Fruit fly (Drosophila melanogaster) whole organism, embryonic: ENCODE data around the gene CG14569.
A peak's percentile ranks its signal among the peaks of the same experiment; 100 is the strongest.

Source experiments
- ATbp ChIP-seq: fragments of 200-800 bp; sonication (Bioruptor generic); optimal IDR thresholded peaks from 2 replicates; lab custom pipeline; 2017; ENCODE audit warnings: missing biosample characterization, mild to moderate bottlenecking, missing genetic modification characterization, missing genetic modification reagents
- Bteb2 ChIP-seq: fragments of 200-800 bp; sonication (Bioruptor generic); optimal IDR thresholded peaks from 2 replicates; lab custom pipeline; 2016; ENCODE audit warnings: missing biosample characterization, missing genetic modification characterization
- CG12769 ChIP-seq: fragments of 200-800 bp; sonication (Bioruptor generic); optimal IDR thresholded peaks from 2 replicates; lab custom pipeline; 2019; ENCODE audit warnings: missing biosample characterization, mild to moderate bottlenecking, missing genetic modification characterization, moderate library complexity
- CG13775 ChIP-seq: fragments of 200-800 bp; sonication (Bioruptor generic); optimal IDR thresholded peaks from 3 replicates; lab custom pipeline; 2017; ENCODE audit warnings: missing biosample characterization, mild to moderate bottlenecking, missing genetic modification characterization
- CG13894 ChIP-seq: fragments of 200-800 bp; sonication (Bioruptor generic); optimal IDR thresholded peaks from 3 replicates; lab custom pipeline; 2018; ENCODE audit warnings: missing biosample characterization, mild to moderate bottlenecking, missing genetic modification characterization, moderate library complexity
- CG14050 ChIP-seq: fragments of 200-800 bp; sonication (Bioruptor generic); IDR thresholded peaks from 3 replicates; pipeline ENCODE4 v1.3.6; 2022; ENCODE audit warnings: missing biosample characterization, missing genetic modification characterization
- CG14860 ChIP-seq: fragments of 200-800 bp; sonication (Bioruptor generic); IDR thresholded peaks from 3 replicates; pipeline ENCODE4 v1.3.6; 2022; ENCODE audit warnings: missing biosample characterization, missing genetic modification characterization; ENCODE audit not compliant: partially characterized antibody
- CG18476 ChIP-seq: fragments of 200-800 bp; sonication (Bioruptor generic); optimal IDR thresholded peaks from 2 replicates; lab custom pipeline; 2016; ENCODE audit warnings: missing biosample characterization, mild to moderate bottlenecking, missing genetic modification characterization
- CG31365 ChIP-seq: fragments of 200-800 bp; sonication (Bioruptor generic); optimal IDR thresholded peaks from 2 replicates; lab custom pipeline; 2018; ENCODE audit warnings: missing biosample characterization, mild to moderate bottlenecking, missing genetic modification characterization
- CG33213 ChIP-seq: fragments of 200-800 bp; sonication (Bioruptor generic); optimal IDR thresholded peaks from 3 replicates; lab custom pipeline; 2016; ENCODE audit warnings: missing biosample characterization, missing genetic modification characterization
- CG33557 ChIP-seq: fragments of 200-800 bp; sonication (Bioruptor generic); optimal IDR thresholded peaks from 2 replicates; lab custom pipeline; 2019; ENCODE audit warnings: missing biosample characterization, mild to moderate bottlenecking, missing genetic modification characterization, moderate library complexity
- CG7556 ChIP-seq: fragments of 200-800 bp; sonication (Bioruptor generic); optimal IDR thresholded peaks from 2 replicates; lab custom pipeline; 2017; ENCODE audit warnings: missing biosample characterization, mild to moderate bottlenecking, missing genetic modification characterization
- CG7987 ChIP-seq: fragments of 200-800 bp; sonication (Bioruptor generic); optimal IDR thresholded peaks from 2 replicates; lab custom pipeline; 2018; ENCODE audit warnings: missing biosample characterization, mild to moderate bottlenecking, missing genetic modification characterization, moderate library complexity
- CoRest ChIP-seq: fragments of 200-800 bp; sonication (Bioruptor generic); optimal IDR thresholded peaks from 3 replicates; lab custom pipeline; 2018; ENCODE audit warnings: missing biosample characterization, mild to moderate bottlenecking, missing genetic modification characterization, moderate library complexity
- Dip2 ChIP-seq: fragments of 200-800 bp; sonication (Bioruptor generic); IDR thresholded peaks from 2 replicates; pipeline ENCODE4 v1.3.6; 2022; ENCODE audit warnings: missing biosample characterization, missing genetic modification characterization
- ERR ChIP-seq: fragments of 200-800 bp; sonication (Bioruptor generic); optimal IDR thresholded peaks from 2 replicates; lab custom pipeline; 2016; ENCODE audit warnings: missing biosample characterization, missing genetic modification characterization
- GATAe ChIP-seq: fragments of 200-800 bp; sonication (Bioruptor generic); conservative IDR thresholded peaks from 2 replicates; pipeline ENCODE4 v1.3.6; 2022; ENCODE audit warnings: missing biosample characterization, missing genetic modification characterization
- Hey ChIP-seq: fragments of 200-800 bp; sonication (Bioruptor generic); optimal IDR thresholded peaks from 3 replicates; lab custom pipeline; 2018; ENCODE audit warnings: missing biosample characterization, mild to moderate bottlenecking, missing genetic modification characterization
- HmgZ ChIP-seq: fragments of 200-800 bp; sonication (Bioruptor generic); optimal IDR thresholded peaks from 2 replicates; lab custom pipeline; 2018; ENCODE audit warnings: missing biosample characterization, mild to moderate bottlenecking, missing genetic modification characterization
- Hmr ChIP-seq: fragments of 200-800 bp; sonication (Bioruptor generic); optimal IDR thresholded peaks from 3 replicates; lab custom pipeline; 2017; ENCODE audit warnings: mild to moderate bottlenecking, missing biosample characterization, missing genetic modification reagents, missing genetic modification characterization
- Hsf ChIP-seq: fragments of 200-800 bp; sonication (Bioruptor generic); optimal IDR thresholded peaks from 3 replicates; lab custom pipeline; 2016; ENCODE audit warnings: missing biosample characterization, missing genetic modification characterization
- Med ChIP-seq: fragments of 200-800 bp; sonication (Bioruptor generic); peaks from one replicate; lab custom pipeline; 2016; ENCODE audit warnings: missing biosample characterization, missing genetic modification characterization, mild to moderate bottlenecking, inconsistent platforms, moderate library complexity
- Mrtf ChIP-seq: fragments of 200-800 bp; sonication (Bioruptor generic); IDR thresholded peaks from 3 replicates; pipeline ENCODE4 v1.3.6; 2022; ENCODE audit warnings: missing biosample characterization, missing genetic modification characterization
- NC2α ChIP-seq: fragments of 200-800 bp; sonication (Bioruptor generic); optimal IDR thresholded peaks from 2 replicates; lab custom pipeline; 2016; ENCODE audit warnings: missing biosample characterization, missing genetic modification characterization
- NK7.1 ChIP-seq: fragments of 200-800 bp; sonication (Bioruptor generic); optimal IDR thresholded peaks from 3 replicates; lab custom pipeline; 2016; ENCODE audit warnings: missing biosample characterization, missing genetic modification characterization
- NfI ChIP-seq: fragments of 200-800 bp; sonication (Bioruptor generic); optimal IDR thresholded peaks from 3 replicates; lab custom pipeline; 2018; ENCODE audit warnings: missing biosample characterization, mild to moderate bottlenecking, missing genetic modification characterization, moderate library complexity
- Optix ChIP-seq: fragments of 200-800 bp; sonication (Bioruptor generic); IDR thresholded peaks from 3 replicates; pipeline ENCODE4 v1.3.6; 2022; ENCODE audit warnings: missing biosample characterization, missing genetic modification characterization
- Sox100B ChIP-seq: fragments of 200-800 bp; sonication (Bioruptor generic); optimal IDR thresholded peaks from 3 replicates; lab custom pipeline; 2018; ENCODE audit warnings: missing biosample characterization, mild to moderate bottlenecking, missing genetic modification characterization
- Vsx1 ChIP-seq: fragments of 200-800 bp; sonication (Bioruptor generic); optimal IDR thresholded peaks from 2 replicates; lab custom pipeline; 2017; ENCODE audit warnings: missing biosample characterization, mild to moderate bottlenecking, missing genetic modification characterization, missing genetic modification reagents
- Xbp1 ChIP-seq: fragments of 200-800 bp; sonication (Bioruptor generic); optimal IDR thresholded peaks from 3 replicates; lab custom pipeline; 2016; ENCODE audit warnings: missing biosample characterization, mild to moderate bottlenecking, missing genetic modification characterization
- ase ChIP-seq: fragments of 200-800 bp; sonication (Bioruptor generic); IDR thresholded peaks from 3 replicates; pipeline ENCODE4 v1.3.6; 2022; ENCODE audit warnings: missing biosample characterization, missing genetic modification characterization
- bigmax ChIP-seq: fragments of 200-800 bp; sonication (Bioruptor generic); optimal IDR thresholded peaks from 2 replicates; lab custom pipeline; 2018; ENCODE audit warnings: missing biosample characterization, mild to moderate bottlenecking, missing genetic modification characterization
- chm ChIP-seq: fragments of 200-800 bp; sonication (Bioruptor generic); IDR thresholded peaks from 2 replicates; pipeline ENCODE4 v1.3.6; 2022; ENCODE audit warnings: missing biosample characterization, missing genetic modification characterization
- corto ChIP-seq: fragments of 200-800 bp; sonication (Bioruptor generic); optimal IDR thresholded peaks from 2 replicates; lab custom pipeline; 2016; ENCODE audit warnings: missing biosample characterization, mild to moderate bottlenecking, missing genetic modification characterization, moderate library complexity
- crp ChIP-seq, 2 experiments: fragments of 200-800 bp; sonication (Bioruptor generic); optimal IDR thresholded peaks; 2 replicates in 1 of 2; 3 replicates in 1 of 2; lab custom pipeline; 2017; ENCODE audit warnings: missing biosample characterization in 2 of 2, missing genetic modification characterization in 2 of 2, mild to moderate bottlenecking in 1 of 2, moderate library complexity in 1 of 2
- da ChIP-seq: fragments of 200-800 bp; sonication (Bioruptor generic); optimal IDR thresholded peaks from 2 replicates; lab custom pipeline; 2016; ENCODE audit warnings: missing biosample characterization, missing genetic modification characterization
- en ChIP-seq: fragments of 200-800 bp; sonication (Bioruptor generic); optimal IDR thresholded peaks from 2 replicates; lab custom pipeline; 2016; ENCODE audit warnings: missing biosample characterization, missing genetic modification characterization
- esg ChIP-seq: fragments of 200-800 bp; sonication (Bioruptor generic); conservative IDR thresholded peaks from 2 replicates; pipeline ENCODE4 v1.3.6; 2022; ENCODE audit warnings: missing biosample characterization, missing genetic modification characterization
- eyg ChIP-seq: fragments of 200-800 bp; sonication (Bioruptor generic); optimal IDR thresholded peaks from 3 replicates; lab custom pipeline; 2016; ENCODE audit warnings: missing biosample characterization, missing genetic modification characterization
- gcm ChIP-seq: fragments of 200-800 bp; sonication (Bioruptor generic); optimal IDR thresholded peaks from 2 replicates; lab custom pipeline; 2019; ENCODE audit warnings: missing biosample characterization, mild to moderate bottlenecking, missing genetic modification characterization, moderate library complexity
- grn ChIP-seq: fragments of 200-800 bp; sonication (Bioruptor generic); optimal IDR thresholded peaks from 3 replicates; lab custom pipeline; 2017; ENCODE audit warnings: missing biosample characterization, missing genetic modification characterization
- hbn ChIP-seq: fragments of 200-800 bp; sonication (Bioruptor generic); IDR thresholded peaks from 2 replicates; pipeline ENCODE4 v1.3.6; 2022; ENCODE audit warnings: missing biosample characterization, missing genetic modification characterization; ENCODE audit not compliant: partially characterized antibody
- kah ChIP-seq: fragments of 200-800 bp; sonication (Bioruptor generic); optimal IDR thresholded peaks from 2 replicates; lab custom pipeline; 2018; ENCODE audit warnings: missing biosample characterization, mild to moderate bottlenecking, missing genetic modification characterization
- lov ChIP-seq, 2 experiments: fragments of 200-800 bp in 1 of 2; fragments of >200 bp in 1 of 2; sonication (Bioruptor generic) in 1 of 2; IDR thresholded peaks in 1 of 2; optimal IDR thresholded peaks in 1 of 2; 2 replicates in 1 of 2; 3 replicates in 1 of 2; pipeline versions ENCODE4 v1.3.6 to Lab custom; 2017 to 2022; ENCODE audit warnings: missing biosample characterization in 1 of 2, missing genetic modification characterization in 1 of 2
- nom ChIP-seq: fragments of 200-800 bp; sonication (Bioruptor generic); optimal IDR thresholded peaks from 2 replicates; lab custom pipeline; 2017; ENCODE audit warnings: missing biosample characterization, missing genetic modification characterization, mild to moderate bottlenecking, moderate library complexity, missing genetic modification reagents
- pho ChIP-seq: fragments of 200-800 bp; sonication (Bioruptor generic); optimal IDR thresholded peaks from 2 replicates; lab custom pipeline; 2016; ENCODE audit warnings: missing biosample characterization, missing genetic modification characterization
- pum ChIP-seq: fragments of 200-800 bp; sonication (Bioruptor generic); optimal IDR thresholded peaks from 2 replicates; lab custom pipeline; 2016; ENCODE audit warnings: missing biosample characterization, missing genetic modification characterization
- repo ChIP-seq: fragments of 200-800 bp; sonication (Bioruptor generic); optimal IDR thresholded peaks from 2 replicates; lab custom pipeline; 2016; ENCODE audit warnings: missing biosample characterization, missing genetic modification characterization
- tap ChIP-seq: fragments of 200-800 bp; optimal IDR thresholded peaks from 3 replicates; lab custom pipeline; 2019; ENCODE audit warnings: missing biosample characterization, mild to moderate bottlenecking, missing genetic modification characterization, moderate library complexity

CG14569 gene

DNA sequence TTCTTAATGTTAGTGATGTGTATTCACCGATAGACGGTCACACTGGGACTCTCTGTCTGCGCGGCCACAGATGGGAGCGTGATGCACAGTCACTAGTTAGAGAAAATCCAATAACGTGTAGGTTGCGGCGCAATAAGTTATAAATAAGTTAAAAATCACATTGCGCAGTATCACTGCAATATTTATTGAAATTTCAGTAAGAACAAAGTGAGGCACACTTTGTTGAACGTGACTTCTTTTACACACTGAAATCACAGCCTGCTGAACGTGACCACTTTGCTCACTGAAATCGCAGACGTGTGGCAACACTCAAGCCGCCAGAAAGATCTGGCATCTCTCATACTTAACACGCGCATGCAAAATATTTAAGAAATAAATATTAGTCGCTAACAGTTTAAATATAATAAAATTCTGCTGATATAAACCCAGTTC, 2.7 kb downstream of the CG14569 start, which contains the start of the genes CG11247 and Polr2H (continued):
- TF ChIP-seq chm (GFP tag; lab: Robert Waterston, UW): peak; percentile 82
- peak; percentile 96 for TF ChIP-seq pho
- TF ChIP-seq eyg (GFP tag; lab: Kevin White, UChicago): peak; percentile 89
- TF ChIP-seq esg (GFP tag; lab: Robert Waterston, UW): peak; percentile 93
- peak; percentile 90 for TF ChIP-seq da (GFP tag; lab: Kevin White, UChicago)
- peak; percentile 55 for TF ChIP-seq Sox100B (GFP tag; lab: Kevin White, UChicago)
- peak in 1 of 2 experiments; percentile 66 for TF ChIP-seq crp (GFP tag; optimal IDR thresholded peaks at IDR 0.05; lab: Kevin White, UChicago)
- peak; percentile 85 for TF ChIP-seq CG18476 (GFP tag; lab: Kevin White, UChicago)
- TF ChIP-seq Bteb2 (GFP tag; lab: Kevin White, UChicago): peak; percentile 80
- no peak for TF ChIP-seq bigmax (GFP tag; lab: Kevin White, UChicago)
- TF ChIP-seq Vsx1: peak; percentile 31
- TF ChIP-seq CG7987 (GFP tag; lab: Kevin White, UChicago): peak; percentile 55
- peak; percentile 66 for TF ChIP-seq CG7556 (GFP tag; lab: Kevin White, UChicago)
- TF ChIP-seq CG31365 (tag; lab: Kevin White, UChicago): no peak
- peak; percentile 97 for TF ChIP-seq Hsf
- TF ChIP-seq kah (GFP tag; lab: Kevin White, UChicago): peak; percentile 6
- no peak for TF ChIP-seq tap
- peak; percentile 41 for TF ChIP-seq gcm (GFP tag; lab: Kevin White, UChicago)
- no peak for TF ChIP-seq corto (GFP tag; lab: Kevin White, UChicago)
- peak; percentile 77 for TF ChIP-seq NC2α (GFP tag; lab: Kevin White, UChicago)
- TF ChIP-seq CoRest: peak; percentile 93
- peak; percentile 93 for TF ChIP-seq CG13775 (GFP tag; lab: Kevin White, UChicago)
- TF ChIP-seq NK7.1: peak; percentile 72
- peak; percentile 62 for TF ChIP-seq ATbp
- TF ChIP-seq ase (GFP tag; lab: Robert Waterston, UW): peak; percentile 92
- TF ChIP-seq lov (optimal IDR thresholded peaks at IDR 0.05; lab: Kevin White, UChicago): no peak
- peak; percentile 81; the same call in 2 of the 3 replicates for TF ChIP-seq lov (GFP tag; IDR thresholded peaks at IDR 0.05; lab: Robert Waterston, UW)
- peak; percentile 90 for TF ChIP-seq Mrtf (GFP tag; lab: Robert Waterston, UW)
- TF ChIP-seq Optix (GFP tag; lab: Robert Waterston, UW): peak; percentile 94
- TF ChIP-seq Med (GFP tag; lab: Kevin White, UChicago): peak; percentile 99
- TF ChIP-seq Hey (tag; lab: Kevin White, UChicago): peak; percentile 34
- peak; percentile 90 for TF ChIP-seq CG33213 (GFP tag; lab: Kevin White, UChicago)
- peak; percentile 97 for TF ChIP-seq Xbp1
- TF ChIP-seq nom: no peak
- TF ChIP-seq en (GFP tag; lab: Kevin White, UChicago): peak; percentile 80
- peak; percentile 82 for TF ChIP-seq CG14050 (GFP tag; lab: Robert Waterston, UW)
- peak; percentile 79 for TF ChIP-seq ERR (GFP tag; lab: Kevin White, UChicago)
- peak; percentile 94 for TF ChIP-seq HmgZ
- TF ChIP-seq Dip2 (GFP tag; lab: Robert Waterston, UW): peak; percentile 41; the same call in 1 of the 2 replicates
- TF ChIP-seq CG33557: peak; percentile 72
- peak; percentile 81 for TF ChIP-seq GATAe (GFP tag; lab: Robert Waterston, UW)
- TF ChIP-seq CG12769 (tag; lab: Kevin White, UChicago): peak; percentile 94
- TF ChIP-seq repo (GFP tag; lab: Kevin White, UChicago): peak; percentile 89
- TF ChIP-seq CG13894: no peak
- TF ChIP-seq NfI (GFP tag; lab: Kevin White, UChicago): peak; percentile 87
- peak; percentile 73 for TF ChIP-seq CG14860 (GFP tag; lab: Robert Waterston, UW)
- TF ChIP-seq pum: peak; percentile 96
- peak; percentile 30 for TF ChIP-seq grn (GFP tag; lab: Kevin White, UChicago)
- TF ChIP-seq hbn (GFP tag; lab: Robert Waterston, UW): peak; percentile 66; the same call in 1 of the 2 replicates
- peak; percentile 83 for TF ChIP-seq Hmr
